Fruit fly (Drosophila melanogaster): ENCODE data around the gene CG33986.

CG33986 gene

dm6 chr3L:15540682-15541081 is 15.6 kb upstream of the CG33986 start:
- TF ChIP-seq noc (tag; optimal IDR thresholded peaks at IDR 0.05) = no peak

dm6 chr3L:15539903-15540409 is 14.9 kb upstream of the CG33986 start:
- no peak for TF ChIP-seq noc (tag; optimal IDR thresholded peaks at IDR 0.05)

- TF ChIP-seq noc (tag; optimal IDR thresholded peaks at IDR 0.05) = peak; percentile 20
These were observed 13.8 kb upstream of the CG33986 start for dm6 chr3L:15538582-15539490.

dm6 chr3L:15537916-15538581 is 13.0 kb upstream of the CG33986 start:
- TF ChIP-seq noc (tag; optimal IDR thresholded peaks at IDR 0.05) = peak; percentile 80

dm6 chr3L:15536550-15536949 is 11.5 kb upstream of the CG33986 start:
- no peak for TF ChIP-seq noc (tag; optimal IDR thresholded peaks at IDR 0.05)

dm6 chr3L:15535800-15536225 is 10.8 kb upstream of the CG33986 start:
- no peak for TF ChIP-seq noc (tag; optimal IDR thresholded peaks at IDR 0.05)

dm6 chr3L:15535228-15535598 is 10.2 kb upstream of the CG33986 start, which contains the start of gene CrebA:
Gene CrebA, plus strand, starts transcription at chr3L:15535395.
- TF ChIP-seq noc (tag; optimal IDR thresholded peaks at IDR 0.05) = no peak

- peak; percentile 78 for TF ChIP-seq noc (tag; optimal IDR thresholded peaks at IDR 0.05)
These were observed 9.5 kb upstream of the CG33986 start for dm6 chr3L:15534274-15535227.

dm6 chr3L:15533402-15534129 is 8.5 kb upstream of the CG33986 start:
- TF ChIP-seq noc (tag; optimal IDR thresholded peaks at IDR 0.05) = peak; percentile 79

- no peak for TF ChIP-seq noc (tag; optimal IDR thresholded peaks at IDR 0.05)
These were observed 7.4 kb upstream of the CG33986 start for dm6 chr3L:15532368-15533030.

dm6 chr3L:15531423-15532325 is 6.6 kb upstream of the CG33986 start, which contains the start of gene CG43248:
Gene CG43248, minus strand, starts transcription at chr3L:15531473.
- TF ChIP-seq noc (tag; optimal IDR thresholded peaks at IDR 0.05) = peak; percentile 80

dm6 chr3L:15530638-15531225 is 5.7 kb upstream of the CG33986 start:
- TF ChIP-seq noc (tag; optimal IDR thresholded peaks at IDR 0.05) = no peak

- peak; percentile 71 for TF ChIP-seq noc (tag; optimal IDR thresholded peaks at IDR 0.05)
These were observed 5.0 kb upstream of the CG33986 start for dm6 chr3L:15530071-15530470.
